Fruit fly (Drosophila melanogaster) whole organism, pupa: ENCODE measurements around the gene CG33090.

Experiments
- CG10348 ChIP-seq: fragments of 200-800 bp; sonication (Bioruptor generic); IDR thresholded peaks from 2 replicates; pipeline ENCODE4 v1.3.6; 2022; ENCODE audit warnings: missing biosample characterization, missing genetic modification characterization
- CG12605 ChIP-seq: fragments of 200-800 bp; sonication (Bioruptor generic); IDR thresholded peaks from 2 replicates; pipeline ENCODE4 v1.3.6; 2022; ENCODE audit warnings: missing biosample characterization, missing genetic modification characterization
- CG13204 ChIP-seq: fragments of 200-800 bp; sonication (Bioruptor generic); optimal IDR thresholded peaks from 2 replicates; lab custom pipeline; 2018; ENCODE audit warnings: missing biosample characterization, mild to moderate bottlenecking, missing genetic modification characterization, moderate library complexity
- CG14655 ChIP-seq: fragments of 200-800 bp; sonication (Bioruptor generic); optimal IDR thresholded peaks from 3 replicates; lab custom pipeline; 2017; ENCODE audit warnings: mild to moderate bottlenecking, missing biosample characterization, missing genetic modification reagents, missing genetic modification characterization
- CG15710 ChIP-seq: fragments of 200-800 bp; sonication (Bioruptor generic); optimal IDR thresholded peaks from 2 replicates; lab custom pipeline; 2018; ENCODE audit warnings: missing biosample characterization, mild to moderate bottlenecking, missing genetic modification characterization, moderate library complexity
- CG17806 ChIP-seq: fragments of 200-800 bp; sonication (Bioruptor generic); optimal IDR thresholded peaks from 2 replicates; lab custom pipeline; 2018; ENCODE audit warnings: missing biosample characterization, mild to moderate bottlenecking, missing genetic modification characterization, moderate library complexity
- CG32121 ChIP-seq: fragments of 200-800 bp; sonication (Bioruptor generic); IDR thresholded peaks from 2 replicates; pipeline ENCODE4 v1.3.6; 2022; ENCODE audit warnings: missing biosample characterization, missing genetic modification characterization
- CG34367 ChIP-seq: fragments of 200-800 bp; sonication (Bioruptor generic); optimal IDR thresholded peaks from 2 replicates; lab custom pipeline; 2018; ENCODE audit warnings: missing biosample characterization, mild to moderate bottlenecking, missing genetic modification characterization
- CG4496 ChIP-seq: fragments of 200-800 bp; sonication (Bioruptor generic); IDR thresholded peaks from 3 replicates; pipeline ENCODE4 v1.3.6; 2022; ENCODE audit warnings: missing biosample characterization, missing genetic modification characterization
- CG8159 ChIP-seq: fragments of 200-800 bp; sonication (Bioruptor generic); optimal IDR thresholded peaks from 3 replicates; lab custom pipeline; 2018; ENCODE audit warnings: missing biosample characterization, mild to moderate bottlenecking, missing genetic modification characterization, moderate library complexity
- CG8301 ChIP-seq: fragments of 200-800 bp; sonication (Bioruptor generic); optimal IDR thresholded peaks from 2 replicates; lab custom pipeline; 2018; ENCODE audit warnings: missing biosample characterization, mild to moderate bottlenecking, missing genetic modification characterization
- CG9948 ChIP-seq: fragments of 200-800 bp; sonication (Bioruptor generic); optimal IDR thresholded peaks from 2 replicates; lab custom pipeline; 2018; ENCODE audit warnings: missing biosample characterization, mild to moderate bottlenecking, missing genetic modification characterization, moderate library complexity
- D1 ChIP-seq: fragments of 200-800 bp; sonication (Bioruptor generic); optimal IDR thresholded peaks from 2 replicates; lab custom pipeline; 2018; ENCODE audit warnings: missing biosample characterization, mild to moderate bottlenecking, missing genetic modification characterization, moderate library complexity
- EcR ChIP-seq: fragments of 200-800 bp; sonication (Bioruptor generic); optimal IDR thresholded peaks from 3 replicates; lab custom pipeline; 2019; ENCODE audit warnings: missing biosample characterization, missing genetic modification characterization, mild to moderate bottlenecking, moderate library complexity, missing genetic modification reagents
- Ets98B ChIP-seq: fragments of 200-800 bp; sonication (Bioruptor generic); IDR thresholded peaks from 2 replicates; pipeline ENCODE4 v1.3.6; 2022; ENCODE audit warnings: missing biosample characterization, missing genetic modification characterization
- Pif1A ChIP-seq: fragments of 200-800 bp; sonication (Bioruptor generic); optimal IDR thresholded peaks from 3 replicates; lab custom pipeline; 2016; ENCODE audit warnings: missing biosample characterization, missing genetic modification characterization
- Pif1B ChIP-seq: fragments of 200-800 bp; sonication (Bioruptor generic); optimal IDR thresholded peaks from 3 replicates; lab custom pipeline; 2016; ENCODE audit warnings: missing biosample characterization, missing genetic modification characterization
- Snoo ChIP-seq: fragments of 200-800 bp; sonication (Bioruptor generic); optimal IDR thresholded peaks from 3 replicates; lab custom pipeline; 2017; ENCODE audit warnings: missing biosample characterization, mild to moderate bottlenecking, missing genetic modification characterization, inconsistent platforms
- fd96Ca ChIP-seq: fragments of 200-800 bp; sonication (Bioruptor generic); IDR thresholded peaks from 3 replicates; pipeline ENCODE4 v1.3.6; 2022; ENCODE audit warnings: missing biosample characterization, missing genetic modification characterization
- gl ChIP-seq: fragments of 200-800 bp; sonication (Bioruptor generic); optimal IDR thresholded peaks from 2 replicates; lab custom pipeline; 2018; ENCODE audit warnings: missing biosample characterization, mild to moderate bottlenecking, missing genetic modification characterization
- rn ChIP-seq: fragments of 200-800 bp; sonication (Bioruptor generic); IDR thresholded peaks from 2 replicates; pipeline ENCODE4 v1.3.6; 2022; ENCODE audit warnings: missing biosample characterization, missing genetic modification characterization

CG33090 gene

DNA sequence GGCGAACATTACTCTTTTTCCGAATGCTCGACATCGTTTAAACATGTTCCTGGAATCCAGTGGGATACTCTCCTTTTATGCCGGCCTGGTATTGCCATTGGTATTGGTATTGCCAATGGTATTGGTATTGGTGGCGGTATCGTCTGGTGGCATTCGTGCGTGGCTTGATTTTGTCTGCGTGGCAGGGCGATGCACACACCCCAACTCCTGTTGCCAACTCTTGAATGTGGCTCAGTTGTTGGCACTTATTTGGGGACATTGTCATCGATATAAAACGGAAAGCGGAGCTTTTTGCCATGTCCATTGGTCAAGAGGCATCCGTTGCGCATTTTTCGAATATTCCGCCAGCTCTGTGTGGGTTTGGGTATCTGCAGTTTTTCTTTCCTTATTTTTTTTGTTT is 47.9 kb downstream of the CG33090 start:
- TF ChIP-seq CG12605 (GFP tag; lab: Robert Waterston, UW) (no peak), CG34367 (no peak), CG14655 (no peak), fd96Ca (no peak), Pif1B (GFP tag; lab: Kevin White, UChicago) (no peak), Snoo (no peak), gl (tag; lab: Kevin White, UChicago) (no peak)
- TF ChIP-seq, all 21 proteins: peak for 0

DNA sequence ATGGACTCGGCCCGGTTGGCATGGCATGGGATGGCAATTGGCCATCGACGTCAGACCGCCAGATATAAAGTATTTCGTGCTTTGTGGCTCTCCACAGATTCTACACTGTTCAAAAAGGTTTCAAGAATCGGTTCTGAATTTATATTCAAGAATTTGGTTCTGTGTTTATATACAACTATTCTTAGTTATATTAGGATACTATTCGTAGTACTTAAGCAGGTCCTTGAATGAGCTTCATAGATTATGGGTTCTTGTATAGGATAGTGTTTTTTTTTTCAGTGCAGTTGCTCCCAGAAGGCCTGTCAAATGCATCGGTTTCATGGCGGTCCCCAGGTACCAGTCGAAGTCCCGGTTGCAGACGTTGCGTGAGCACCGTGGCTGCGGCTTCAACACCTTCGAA is 52.6 kb downstream of the CG33090 start:
- TF ChIP-seq CG17806 (peak; percentile 95), Snoo (peak; percentile 92), CG15710 (tag; lab: Kevin White, UChicago) (peak; percentile 92), Pif1A (GFP tag; lab: Kevin White, UChicago) (peak; percentile 93), D1 (tag; lab: Kevin White, UChicago) (peak; percentile 59), CG10348 (no peak), CG14655 (peak; percentile 94), EcR (GFP tag; lab: Kevin White, UChicago) (peak; percentile 9), CG8159 (peak; percentile 94), Ets98B (GFP tag; lab: Robert Waterston, UW) (peak; percentile 81), fd96Ca (peak; percentile 81), CG4496 (GFP tag; lab: Robert Waterston, UW) (peak; percentile 88), CG12605 (GFP tag; lab: Robert Waterston, UW) (peak; percentile 85), gl (tag; lab: Kevin White, UChicago) (peak; percentile 82), CG8301 (tag; lab: Kevin White, UChicago) (peak; percentile 94), CG13204 (peak; percentile 87), CG9948 (tag; lab: Kevin White, UChicago) (peak; percentile 92), CG34367 (peak; percentile 91), Pif1B (GFP tag; lab: Kevin White, UChicago) (peak; percentile 87), rn (peak; percentile 64), CG32121 (GFP tag; lab: Robert Waterston, UW) (peak; percentile 67; the same call in 1 of the 2 replicates)

dm6 chr2L:14388448-14388847 is 54.5 kb downstream of the CG33090 start:
- TF ChIP-seq Snoo (no peak), CG8159 (no peak), fd96Ca (peak; percentile 55; the same call in 2 of the 3 replicates), CG8301 (tag; lab: Kevin White, UChicago) (no peak), CG15710 (tag; lab: Kevin White, UChicago) (no peak)

dm6 chr2L:14393527-14393926 is 59.6 kb downstream of the CG33090 start:
- no peak for TF ChIP-seq CG8159
- no peak for TF ChIP-seq CG17806
- TF ChIP-seq CG34367 = no peak

DNA sequence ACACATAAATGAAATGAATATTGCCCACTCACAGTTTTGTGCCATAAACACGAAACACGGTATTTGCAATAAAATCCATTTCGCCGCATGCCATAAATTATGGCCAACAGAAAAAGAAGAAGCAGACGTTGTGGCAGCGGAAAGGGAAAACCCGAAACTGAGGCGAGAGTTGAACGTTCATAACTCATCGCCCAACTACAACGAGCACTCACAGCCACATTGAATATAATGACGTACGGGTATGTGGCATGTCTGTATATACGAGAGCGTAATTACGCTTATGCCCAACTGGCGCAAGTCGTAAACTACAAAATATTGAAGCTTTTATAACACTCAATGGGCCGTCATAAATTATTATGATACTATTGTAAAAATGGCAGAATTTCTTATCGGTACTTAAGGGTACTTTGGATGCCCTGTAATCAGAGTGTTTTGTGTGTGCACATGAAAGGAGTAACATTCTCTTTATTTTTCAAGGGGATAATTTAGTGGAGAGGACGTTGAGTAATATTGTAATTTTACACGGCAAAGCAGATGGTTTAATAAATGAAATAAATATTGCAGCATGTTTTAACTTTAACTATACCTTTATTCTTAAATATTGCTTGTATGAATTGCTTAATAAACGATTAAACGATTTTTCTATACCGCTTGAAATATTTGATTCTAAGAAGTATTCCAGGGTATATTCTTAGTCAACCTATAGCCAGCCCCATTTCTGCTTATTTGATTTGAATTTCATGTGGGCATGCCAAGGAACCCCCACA is 60.5 kb downstream of the CG33090 start:
- no peak for TF ChIP-seq fd96Ca
- TF ChIP-seq Pif1A (GFP tag; lab: Kevin White, UChicago) = peak; percentile 0
- TF ChIP-seq D1 (tag; lab: Kevin White, UChicago) = no peak
- TF ChIP-seq CG8159 = no peak
- no peak for TF ChIP-seq CG8301 (tag; lab: Kevin White, UChicago)
- no peak for TF ChIP-seq Pif1B (GFP tag; lab: Kevin White, UChicago)

- TF ChIP-seq CG9948 (tag; lab: Kevin White, UChicago) (no peak), Snoo (no peak), EcR (GFP tag; lab: Kevin White, UChicago) (no peak), CG15710 (tag; lab: Kevin White, UChicago) (no peak), CG34367 (no peak), CG10348 (no peak), rn (no peak), CG12605 (GFP tag; lab: Robert Waterston, UW) (no peak), CG13204 (no peak), Pif1A (GFP tag; lab: Kevin White, UChicago) (no peak), CG4496 (GFP tag; lab: Robert Waterston, UW) (no peak), CG8301 (tag; lab: Kevin White, UChicago) (no peak), CG32121 (GFP tag; lab: Robert Waterston, UW) (no peak), D1 (tag; lab: Kevin White, UChicago) (no peak)
- TF ChIP-seq, all 21 proteins: peak for 0
Observed at dm6 chr2L:14395065-14395439, 61.1 kb downstream of the CG33090 start.
